Worm (Caenorhabditis elegans) whole organism, L1 larva: ENCODE measurements around the gene T26H8.5.

Source experiments
- C04F5.9 ChIP-seq: sonication (generic microtip); optimal IDR thresholded peaks from 2 replicates; lab custom pipeline; 2016; ENCODE audit warnings: missing genetic modification characterization, missing compliant biosample characterization
- C16A3.4 ChIP-seq: fragments of 150-350 bp; optimal IDR thresholded peaks from 2 replicates; lab custom pipeline; 2014; ENCODE audit warnings: missing biosample characterization, missing genetic modification characterization
- C34B4.2 ChIP-seq: sonication (generic microtip); optimal IDR thresholded peaks from 2 replicates; lab custom pipeline; 2017; ENCODE audit warnings: mild to moderate bottlenecking, missing genetic modification characterization, missing compliant biosample characterization
- F16B12.6 ChIP-seq: fragments of 150-350 bp; optimal IDR thresholded peaks from 2 replicates; lab custom pipeline; 2014; ENCODE audit warnings: missing biosample characterization, missing genetic modification characterization
- alr-1 ChIP-seq: fragments of 200-800 bp; sonication (Bioruptor generic); optimal IDR thresholded peaks from 2 replicates; lab custom pipeline; 2018; ENCODE audit warnings: borderline replicate concordance, mild to moderate bottlenecking, missing genetic modification characterization, missing compliant biosample characterization
- aly-2 ChIP-seq: fragments of 150-350 bp; optimal IDR thresholded peaks from 2 replicates; lab custom pipeline; 2014; ENCODE audit warnings: missing biosample characterization, missing genetic modification characterization
- ama-1 ChIP-seq: fragments of 150-350 bp; optimal IDR thresholded peaks from 2 replicates; lab custom pipeline; 2014
- ceh-63 ChIP-seq: fragments of 200-800 bp; sonication (Bioruptor generic); optimal IDR thresholded peaks from 2 replicates; lab custom pipeline; 2018; ENCODE audit warnings: mild to moderate bottlenecking, missing genetic modification characterization, missing compliant biosample characterization
- ceh-8 ChIP-seq: fragments of 200-800 bp; sonication (Bioruptor generic); optimal IDR thresholded peaks from 2 replicates; lab custom pipeline; 2018; ENCODE audit warnings: mild to moderate bottlenecking, missing genetic modification characterization, moderate library complexity, missing compliant biosample characterization
- ceh-90 ChIP-seq: sonication (generic microtip); optimal IDR thresholded peaks from 2 replicates; lab custom pipeline; 2016; ENCODE audit warnings: missing genetic modification characterization, missing compliant biosample characterization
- ces-1 ChIP-seq: fragments of 150-350 bp; optimal IDR thresholded peaks from 2 replicates; lab custom pipeline; 2014; ENCODE audit warnings: missing biosample characterization, missing genetic modification reagents, missing genetic modification characterization
- egl-13 ChIP-seq: sonication (generic microtip); optimal IDR thresholded peaks from 2 replicates; lab custom pipeline; 2016; ENCODE audit warnings: missing genotype, missing genetic modification reagents, missing genetic modification characterization, missing compliant biosample characterization
- elt-2 ChIP-seq: sonication (generic microtip); optimal IDR thresholded peaks from 2 replicates; lab custom pipeline; 2016; ENCODE audit warnings: missing genetic modification characterization, mild to moderate bottlenecking, inconsistent platforms, missing compliant biosample characterization, missing genetic modification reagents
- fkh-10 ChIP-seq: sonication (generic microtip); optimal IDR thresholded peaks from 2 replicates; lab custom pipeline; 2017; ENCODE audit warnings: missing biosample characterization, missing genetic modification reagents, missing genetic modification characterization
- fkh-8 ChIP-seq: sonication (generic microtip); optimal IDR thresholded peaks from 2 replicates; lab custom pipeline; 2016; ENCODE audit warnings: mild to moderate bottlenecking, missing genetic modification characterization, missing compliant biosample characterization
- fos-1 ChIP-seq: fragments of 150-350 bp; optimal IDR thresholded peaks from 2 replicates; lab custom pipeline; 2014; ENCODE audit warnings: missing biosample characterization, missing genetic modification characterization
- hlh-17 ChIP-seq: fragments of 200-800 bp; sonication (Bioruptor generic); optimal IDR thresholded peaks from 2 replicates; lab custom pipeline; 2018; ENCODE audit warnings: missing genetic modification characterization, mild to moderate bottlenecking, missing compliant biosample characterization, moderate library complexity, borderline replicate concordance
- hlh-4 ChIP-seq: sonication (generic microtip); optimal IDR thresholded peaks from 2 replicates; lab custom pipeline; 2016; ENCODE audit warnings: mild to moderate bottlenecking, missing genetic modification characterization, missing compliant biosample characterization
- hpl-2 ChIP-seq: fragments of 150-350 bp; optimal IDR thresholded peaks from 2 replicates; lab custom pipeline; 2014; ENCODE audit warnings: missing biosample characterization, missing genetic modification reagents, missing genetic modification characterization
- jun-1 ChIP-seq: fragments of 150-350 bp; optimal IDR thresholded peaks from 2 replicates; lab custom pipeline; 2014; ENCODE audit warnings: missing biosample characterization, missing genetic modification reagents, missing genetic modification characterization
- lin-13 ChIP-seq: fragments of 150-350 bp; optimal IDR thresholded peaks from 2 replicates; lab custom pipeline; 2014; ENCODE audit warnings: missing biosample characterization, missing genetic modification reagents, missing genetic modification characterization
- lin-14 ChIP-seq: fragments of 200-800 bp; sonication (Bioruptor generic); optimal IDR thresholded peaks from 2 replicates; lab custom pipeline; 2018; ENCODE audit warnings: mild to moderate bottlenecking, missing genetic modification characterization, moderate library complexity, missing compliant biosample characterization
- lin-39 ChIP-seq: fragments of 150-350 bp; optimal IDR thresholded peaks from 2 replicates; lab custom pipeline; 2014; ENCODE audit warnings: missing biosample characterization, missing genetic modification reagents, missing genetic modification characterization
- lir-3 ChIP-seq: sonication (generic microtip); optimal IDR thresholded peaks from 2 replicates; lab custom pipeline; 2016; ENCODE audit warnings: mild to moderate bottlenecking, missing genetic modification characterization, moderate library complexity, missing compliant biosample characterization; ENCODE audit not compliant: poor library complexity
- mab-9 ChIP-seq: fragments of 200-800 bp; sonication (Bioruptor generic); IDR thresholded peaks from 2 replicates; pipeline ENCODE4 v1.3.6; 2022; ENCODE audit warnings: missing genetic modification reagents, missing genetic modification characterization, missing compliant biosample characterization
- mdl-1 ChIP-seq, 2 experiments: fragments of 150-350 bp; optimal IDR thresholded peaks; 2 replicates each; lab custom pipeline; 2014 to 2017; ENCODE audit warnings: missing biosample characterization in 2 of 2, missing genetic modification characterization in 2 of 2, inconsistent platforms in 1 of 2
- nhr-11 ChIP-seq: fragments of 150-350 bp; optimal IDR thresholded peaks from 2 replicates; lab custom pipeline; 2014; ENCODE audit warnings: missing biosample characterization, missing genetic modification characterization
- nhr-20 ChIP-seq: sonication (generic microtip); optimal IDR thresholded peaks from 2 replicates; lab custom pipeline; 2016; ENCODE audit warnings: mild to moderate bottlenecking, missing genetic modification characterization, missing compliant biosample characterization
- nhr-237 ChIP-seq: fragments of 150-350 bp; optimal IDR thresholded peaks from 2 replicates; lab custom pipeline; 2014; ENCODE audit warnings: missing biosample characterization, missing genetic modification characterization
- nhr-28 ChIP-seq: fragments of 150-350 bp; optimal IDR thresholded peaks from 2 replicates; lab custom pipeline; 2014; ENCODE audit warnings: missing biosample characterization, missing genetic modification characterization
- nhr-47 ChIP-seq: sonication (generic microtip); optimal IDR thresholded peaks from 2 replicates; lab custom pipeline; 2016; ENCODE audit warnings: mild to moderate bottlenecking, missing genetic modification characterization, moderate library complexity, missing compliant biosample characterization
- nhr-71 ChIP-seq: sonication (generic microtip); optimal IDR thresholded peaks from 2 replicates; lab custom pipeline; 2016; ENCODE audit warnings: mild to moderate bottlenecking, missing genetic modification characterization, moderate library complexity, missing compliant biosample characterization
- nhr-76 ChIP-seq: sonication (generic microtip); optimal IDR thresholded peaks from 2 replicates; lab custom pipeline; 2017; ENCODE audit warnings: missing biosample characterization, missing genetic modification characterization
- nhr-77 ChIP-seq: fragments of 150-350 bp; optimal IDR thresholded peaks from 2 replicates; lab custom pipeline; 2014; ENCODE audit warnings: missing biosample characterization, missing genetic modification characterization
- nhr-90 ChIP-seq: sonication (generic microtip); optimal IDR thresholded peaks from 2 replicates; lab custom pipeline; 2016; ENCODE audit warnings: mild to moderate bottlenecking, missing genetic modification characterization, missing compliant biosample characterization; ENCODE audit not compliant: poor library complexity
- pax-3 ChIP-seq: fragments of 200-800 bp; sonication (Bioruptor generic); optimal IDR thresholded peaks from 2 replicates; lab custom pipeline; 2018; ENCODE audit warnings: mild to moderate bottlenecking, missing genetic modification characterization, moderate library complexity, missing compliant biosample characterization
- skn-1 ChIP-seq: fragments of 150-350 bp; optimal IDR thresholded peaks from 2 replicates; lab custom pipeline; 2014; ENCODE audit warnings: missing biosample characterization, missing genetic modification characterization
- snu-23 ChIP-seq: sonication (generic microtip); optimal IDR thresholded peaks from 2 replicates; lab custom pipeline; 2016; ENCODE audit warnings: missing genetic modification characterization, missing compliant biosample characterization
- sup-37 ChIP-seq: fragments of 200-800 bp; sonication (Bioruptor generic); optimal IDR thresholded peaks from 2 replicates; lab custom pipeline; 2018; ENCODE audit warnings: mild to moderate bottlenecking, missing genetic modification characterization, missing compliant biosample characterization
- swsn-7 ChIP-seq: sonication (generic microtip); optimal IDR thresholded peaks from 2 replicates; lab custom pipeline; 2016; ENCODE audit warnings: missing genetic modification characterization, missing compliant biosample characterization
- tbx-2 ChIP-seq: sonication (generic microtip); optimal IDR thresholded peaks from 2 replicates; lab custom pipeline; 2016; ENCODE audit warnings: missing genetic modification characterization, missing compliant biosample characterization
- tlp-1 ChIP-seq: fragments of 150-350 bp; optimal IDR thresholded peaks from 2 replicates; lab custom pipeline; 2014; ENCODE audit warnings: missing biosample characterization, missing genetic modification characterization
- unc-130 ChIP-seq: fragments of 150-350 bp; optimal IDR thresholded peaks from 2 replicates; lab custom pipeline; 2017; ENCODE audit warnings: missing biosample characterization, missing genetic modification characterization, inconsistent platforms
- unc-86 ChIP-seq: sonication (generic microtip); optimal IDR thresholded peaks from 2 replicates; lab custom pipeline; 2016; ENCODE audit warnings: missing genetic modification characterization, missing compliant biosample characterization

The T26H8.5 gene

DNA sequence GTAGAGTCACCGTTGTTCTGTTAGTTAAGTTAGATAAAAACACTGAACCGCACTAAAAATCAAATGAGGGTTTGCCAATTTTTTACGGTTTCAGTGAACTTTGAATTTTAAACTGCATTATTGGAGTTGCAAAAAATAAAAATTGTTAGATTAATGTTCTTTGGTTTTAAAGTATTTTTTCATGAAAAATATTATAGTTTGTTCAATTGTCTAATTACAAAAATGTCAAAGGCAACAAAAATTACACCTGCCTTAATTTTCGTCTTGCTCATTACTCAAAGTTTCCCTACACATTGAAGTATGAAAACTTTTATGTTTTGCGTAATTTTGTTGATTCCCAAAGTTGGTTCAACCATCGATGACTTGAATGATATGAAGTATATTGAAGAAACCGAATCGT lies 5.4 kb upstream of the T26H8.5 start, which contains the start of gene irld-62:
Gene irld-62 (plus strand): TSS at position 301 of the 400 bp plus-strand sequence.
- TF ChIP-seq lin-14 (GFP tag; lab: Kevin White, UChicago): no peak
- no peak for TF ChIP-seq tbx-2 (tag; lab: Kevin White, UChicago)
- no peak for TF ChIP-seq alr-1 (tag; lab: Kevin White, UChicago)
- no peak for TF ChIP-seq ceh-63 (GFP tag; lab: Kevin White, UChicago)
- TF ChIP-seq ceh-90 (tag; lab: Kevin White, UChicago): no peak
- TF ChIP-seq mdl-1 (tag; optimal IDR thresholded peaks at IDR 0.05; lab: Kevin White, UChicago): no peak
- no peak for TF ChIP-seq hlh-17

DNA sequence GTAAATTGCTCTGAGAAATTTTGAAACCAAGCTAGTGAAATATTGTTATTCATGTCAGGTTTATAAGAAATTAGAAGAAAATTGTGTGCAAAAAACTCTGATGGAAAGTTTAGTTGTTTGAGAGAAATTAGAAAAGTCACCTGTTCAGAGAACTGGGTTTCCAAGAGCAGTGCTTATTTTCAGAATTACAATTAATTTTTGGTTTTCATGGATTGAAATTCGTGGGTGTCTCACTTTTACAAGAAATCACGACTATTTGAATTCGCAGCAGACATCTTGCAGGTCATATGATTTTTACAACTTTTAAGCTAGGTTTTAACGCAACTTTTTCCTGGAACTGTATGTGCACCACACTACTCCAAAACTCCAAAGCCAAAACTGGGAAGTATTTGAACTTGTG lies 3.6 kb upstream of the T26H8.5 start, which contains the start of gene srz-10:
Gene srz-10 (minus strand): TSS at position 88 of the 400 bp plus-strand sequence.
- TF ChIP-seq swsn-7 (tag; lab: Kevin White, UChicago) (no peak), hlh-4 (tag; lab: Kevin White, UChicago) (peak; percentile 98), fkh-8 (tag; lab: Kevin White, UChicago) (peak; percentile 64), nhr-71 (tag; lab: Kevin White, UChicago) (peak; percentile 47), ama-1 (lab: Kevin White, UChicago) (no peak), hpl-2 (GFP tag; lab: Kevin White, UChicago) (no peak), jun-1 (no peak), tbx-2 (tag; lab: Kevin White, UChicago) (no peak), sup-37 (no peak), snu-23 (GFP tag; lab: Kevin White, UChicago) (no peak), nhr-47 (tag; lab: Kevin White, UChicago) (peak; percentile 42)

ce11 chrV:15306745-15307144 lies 1.3 kb upstream of the T26H8.5 start, which contains the start of gene T26H8.4:
TSS of gene T26H8.4 (minus strand) at chrV:15306845.
- TF ChIP-seq pax-3 (tag; lab: Kevin White, UChicago) (peak; percentile 66), C16A3.4 (no peak)

DNA sequence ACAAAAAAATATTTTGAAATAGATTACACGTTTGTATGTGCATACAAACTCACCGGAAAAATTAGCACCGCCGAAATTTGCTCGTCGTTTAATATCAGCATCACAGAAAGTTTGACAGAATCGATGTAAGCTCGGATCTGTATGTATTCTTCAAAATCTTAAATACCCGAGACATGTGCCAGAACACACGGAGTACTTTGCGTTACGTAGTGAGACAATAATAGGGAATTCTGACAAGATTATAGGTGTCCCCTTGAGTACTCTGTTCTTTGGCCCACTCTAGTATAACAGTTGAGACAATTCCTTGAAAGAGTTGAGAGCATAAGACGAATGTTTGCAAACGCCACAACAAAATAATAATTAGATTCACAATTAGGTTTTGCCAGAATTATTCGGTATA lies 1.8 kb downstream of the T26H8.5 start, which contains the start of gene srx-48:
Gene srx-48 (minus strand): TSS at position 101 of the 400 bp plus-strand sequence.
- no peak for TF ChIP-seq egl-13 (tag; lab: Kevin White, UChicago)
- TF ChIP-seq hlh-17: no peak
- peak; percentile 67 for TF ChIP-seq pax-3 (tag; lab: Kevin White, UChicago)

DNA sequence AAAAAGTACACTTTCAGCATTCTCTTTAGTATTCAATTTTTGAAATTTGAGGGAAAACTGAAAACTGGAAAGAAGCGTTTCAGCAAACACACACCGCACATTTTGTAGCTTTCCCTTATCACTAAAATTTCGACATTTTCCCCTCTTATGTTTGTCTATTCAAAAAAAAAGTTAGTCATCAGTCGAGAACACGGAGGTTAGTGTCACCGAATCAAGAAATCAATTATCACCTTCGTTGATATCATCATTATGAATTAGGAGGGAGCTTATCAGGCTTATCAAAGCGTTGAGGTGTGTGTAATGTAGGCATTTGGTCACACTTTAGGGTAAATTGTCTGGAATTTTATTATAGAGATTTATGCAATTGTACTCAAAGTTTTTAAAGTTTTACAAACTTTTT lies 6.8 kb downstream of the T26H8.5 start, which contains the start of gene cpr-3:
Gene cpr-3 (minus strand): TSS at position 104 of the 400 bp plus-strand sequence.
- TF ChIP-seq fkh-8 (tag; lab: Kevin White, UChicago) (no peak), tlp-1 (tag; lab: Kevin White, UChicago) (peak; percentile 83), nhr-77 (tag; lab: Kevin White, UChicago) (no peak), nhr-28 (tag; lab: Kevin White, UChicago) (no peak), nhr-237 (tag; lab: Kevin White, UChicago) (no peak), nhr-90 (tag; lab: Kevin White, UChicago) (peak; percentile 19), lin-39 (tag; lab: Kevin White, UChicago) (no peak), lin-13 (GFP tag; lab: Kevin White, UChicago) (no peak), C04F5.9 (tag; lab: Kevin White, UChicago) (no peak), lir-3 (tag; lab: Kevin White, UChicago) (no peak), skn-1 (tag; lab: Kevin White, UChicago) (no peak), elt-2 (tag; lab: Kevin White, UChicago) (peak; percentile 100), F16B12.6 (no peak), nhr-76 (no peak), fos-1 (tag; lab: Kevin White, UChicago) (no peak), ceh-63 (GFP tag; lab: Kevin White, UChicago) (no peak), unc-130 (tag; lab: Kevin White, UChicago) (no peak), mab-9 (GFP tag; lab: Robert Waterston, UW) (no peak), C34B4.2 (no peak), unc-86 (tag; lab: Kevin White, UChicago) (no peak), fkh-10 (GFP tag; lab: Kevin White, UChicago) (no peak), aly-2 (no peak), nhr-20 (tag; lab: Kevin White, UChicago) (peak; percentile 52), ces-1 (no peak), pax-3 (tag; lab: Kevin White, UChicago) (peak; percentile 88), tbx-2 (tag; lab: Kevin White, UChicago) (no peak), nhr-11 (tag; lab: Kevin White, UChicago) (no peak), ceh-8 (GFP tag; lab: Kevin White, UChicago) (no peak), nhr-47 (tag; lab: Kevin White, UChicago) (no peak), jun-1 (peak; percentile 75), ama-1 (lab: Kevin White, UChicago) (no peak)
